Worm (Caenorhabditis elegans) whole organism, L4/young adult: ENCODE measurements around the gene noah-2.

ENCODE experiments used
- W03F9.2 ChIP-seq: fragments of 150-350 bp; optimal IDR thresholded peaks from 2 replicates; lab custom pipeline; 2014; ENCODE audit warnings: missing biosample characterization, missing genetic modification characterization
- dao-5 ChIP-seq: sonication (generic microtip); optimal IDR thresholded peaks from 2 replicates; lab custom pipeline; 2016; ENCODE audit warnings: missing genotype, missing genetic modification characterization, moderate library complexity, missing compliant biosample characterization
- him-1 ChIP-seq: sonication (generic microtip); optimal IDR thresholded peaks from 2 replicates; lab custom pipeline; 2016; ENCODE audit warnings: missing genotype, missing genetic modification reagents, missing genetic modification characterization, missing compliant biosample characterization

noah-2 gene

ce11 chrIV:14119327-14119726, 28.3 kb downstream of the noah-2 start:
- no peak for TF ChIP-seq dao-5 (tag; lab: Kevin White, UChicago)
- TF ChIP-seq him-1 (tag; lab: Kevin White, UChicago) = no peak
- no peak for TF ChIP-seq W03F9.2 (tag; lab: Kevin White, UChicago)

ce11 chrIV:14123956-14124355, 32.9 kb downstream of the noah-2 start, which contains the start of gene nkcc-1:
Gene nkcc-1 (minus strand): TSS chrIV:14124056.
- TF ChIP-seq W03F9.2 (tag; lab: Kevin White, UChicago) = no peak
- no peak for TF ChIP-seq dao-5 (tag; lab: Kevin White, UChicago)
- no peak for TF ChIP-seq him-1 (tag; lab: Kevin White, UChicago)

- TF ChIP-seq W03F9.2 (tag; lab: Kevin White, UChicago) (no peak), him-1 (tag; lab: Kevin White, UChicago) (no peak), dao-5 (tag; lab: Kevin White, UChicago) (no peak)
These were observed 37.0 kb downstream of the noah-2 start, which contains the start of gene H12I19.115 for ce11 chrIV:14127805-14128610. Gene H12I19.115 (minus strand): TSS chrIV:14127855.

ce11 chrIV:14129091-14129490, 38.0 kb downstream of the noah-2 start, which contains the start of gene srz-42:
Gene srz-42 (plus strand): TSS chrIV:14129391.
- TF ChIP-seq dao-5 (tag; lab: Kevin White, UChicago) = no peak
- TF ChIP-seq him-1 (tag; lab: Kevin White, UChicago) = no peak
- TF ChIP-seq W03F9.2 (tag; lab: Kevin White, UChicago) = no peak

ce11 chrIV:14131770-14132169, 40.7 kb downstream of the noah-2 start, which contains the start of gene srz-59:
Gene srz-59 (plus strand): TSS chrIV:14132070.
- TF ChIP-seq him-1 (tag; lab: Kevin White, UChicago) (no peak), dao-5 (tag; lab: Kevin White, UChicago) (no peak), W03F9.2 (tag; lab: Kevin White, UChicago) (no peak)

ce11 chrIV:14133400-14133799, 42.3 kb downstream of the noah-2 start:
- TF ChIP-seq him-1 (tag; lab: Kevin White, UChicago) (no peak), dao-5 (tag; lab: Kevin White, UChicago) (no peak), W03F9.2 (tag; lab: Kevin White, UChicago) (no peak)

ce11 chrIV:14137063-14137462, 46.0 kb downstream of the noah-2 start, which contains the start of gene srz-31:
Gene srz-31 (plus strand): TSS chrIV:14137363.
- no peak for TF ChIP-seq him-1 (tag; lab: Kevin White, UChicago)
- TF ChIP-seq W03F9.2 (tag; lab: Kevin White, UChicago) = no peak
- TF ChIP-seq dao-5 (tag; lab: Kevin White, UChicago) = no peak

- no peak for TF ChIP-seq dao-5 (tag; lab: Kevin White, UChicago)
- no peak for TF ChIP-seq him-1 (tag; lab: Kevin White, UChicago)
- no peak for TF ChIP-seq W03F9.2 (tag; lab: Kevin White, UChicago)
These were observed 52.0 kb downstream of the noah-2 start for ce11 chrIV:14143042-14143441.

ce11 chrIV:14145594-14145993, 54.5 kb downstream of the noah-2 start, which contains the start of gene oac-37:
Gene oac-37 (plus strand): TSS chrIV:14145894.
- TF ChIP-seq him-1 (tag; lab: Kevin White, UChicago) = no peak
